Fruit fly (Drosophila melanogaster): ENCODE results near the gene CG3349.

The CG3349 gene

dm6 chr3L:14979332-14979731 lies at the start of gene CG3349:
CG3349 (plus strand) TSS chr3L:14979620.
- no peak for TF ChIP-seq noc (tag; optimal IDR thresholded peaks at IDR 0.05)

DNA sequence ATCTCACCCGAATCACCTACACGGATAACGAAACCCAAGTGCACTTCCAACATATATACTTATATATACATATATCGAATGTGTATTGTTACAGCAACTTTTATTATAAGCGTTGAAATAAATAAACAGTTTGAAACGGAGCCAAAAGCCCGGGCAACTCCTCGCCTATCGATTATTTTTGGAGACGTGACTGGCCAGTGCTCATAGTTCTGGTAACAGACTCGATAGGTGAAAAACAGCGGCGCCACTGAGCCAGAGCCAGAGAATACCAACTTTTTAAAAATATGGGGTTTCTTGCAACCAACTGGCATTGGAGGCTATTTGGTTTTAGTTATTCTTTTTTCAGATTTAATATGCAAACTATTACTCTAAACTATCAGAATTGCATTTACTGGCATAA lies 36.7 kb upstream of the CG3349 start:
- no peak for TF ChIP-seq noc (tag; optimal IDR thresholded peaks at IDR 0.05)

DNA sequence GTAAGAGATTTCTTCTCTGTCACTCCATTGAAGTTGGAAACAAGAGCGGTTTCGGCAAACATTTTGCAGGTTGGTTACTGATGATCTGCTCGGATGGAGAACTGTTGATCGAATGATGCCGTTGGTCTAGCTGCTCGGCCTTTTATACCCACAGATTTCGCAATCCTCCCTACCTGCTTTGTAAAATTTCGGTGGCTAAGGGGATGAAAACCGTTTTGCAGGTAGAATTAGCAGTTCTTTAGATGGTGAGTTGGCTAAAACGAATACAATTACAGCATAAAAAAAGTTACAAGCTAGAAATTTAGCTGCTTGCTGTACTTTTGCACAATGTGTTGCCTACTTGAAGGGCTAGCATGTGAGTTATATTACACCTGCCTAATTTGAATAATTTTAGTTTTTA lies 35.2 kb upstream of the CG3349 start, which contains the start of gene CG13465:
TSS of gene CG13465 (minus strand) at position 101 of the 400 bp plus-strand sequence.
- no peak for TF ChIP-seq noc (tag; optimal IDR thresholded peaks at IDR 0.05)

DNA sequence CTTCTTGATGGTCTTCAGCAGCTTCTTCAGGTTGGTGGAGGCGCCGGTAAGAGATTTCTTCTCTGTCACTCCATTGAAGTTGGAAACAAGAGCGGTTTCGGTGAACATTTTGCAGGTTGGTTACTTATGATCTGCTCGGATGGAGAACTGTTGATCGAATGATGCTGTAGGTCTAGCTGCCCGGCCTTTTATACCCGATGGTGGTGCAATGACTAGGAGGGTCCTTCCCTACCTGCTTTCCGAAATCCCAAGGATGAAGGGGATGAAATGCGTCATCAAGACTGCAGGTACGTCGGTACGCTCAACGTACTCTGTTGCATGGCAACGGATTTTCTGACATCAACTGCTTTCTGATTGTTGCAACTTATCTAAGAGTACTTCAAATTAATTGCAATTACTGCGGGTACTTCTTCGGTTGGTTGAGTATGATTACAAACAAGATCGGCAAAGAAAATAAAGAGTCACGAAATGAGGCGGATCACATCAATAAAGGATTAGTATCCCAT lies 33.4 kb upstream of the CG3349 start, which contains the start of gene BobA:
TSS of gene BobA (minus strand) at position 165 of the 506 bp plus-strand sequence.
- TF ChIP-seq noc (tag; optimal IDR thresholded peaks at IDR 0.05): no peak

DNA sequence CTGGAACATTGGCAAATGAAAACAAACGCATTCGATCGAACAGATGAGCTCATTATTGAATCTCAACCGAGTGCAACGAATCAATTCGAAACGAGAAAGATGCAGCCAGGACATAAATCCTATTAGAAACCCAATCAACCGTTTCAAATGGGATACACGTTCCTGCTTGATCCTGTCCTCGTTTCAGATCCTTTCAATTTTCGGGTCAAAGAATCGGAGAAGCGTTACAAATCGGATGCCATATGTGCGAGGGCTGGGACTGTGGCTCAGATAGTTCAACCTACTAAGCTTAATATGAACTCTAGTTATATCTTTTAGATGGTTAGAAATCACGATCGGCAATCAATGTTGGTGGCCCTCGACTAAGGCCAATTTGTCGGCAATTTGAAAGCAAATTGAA lies 29.5 kb upstream of the CG3349 start:
- TF ChIP-seq noc (tag; optimal IDR thresholded peaks at IDR 0.05): no peak

DNA sequence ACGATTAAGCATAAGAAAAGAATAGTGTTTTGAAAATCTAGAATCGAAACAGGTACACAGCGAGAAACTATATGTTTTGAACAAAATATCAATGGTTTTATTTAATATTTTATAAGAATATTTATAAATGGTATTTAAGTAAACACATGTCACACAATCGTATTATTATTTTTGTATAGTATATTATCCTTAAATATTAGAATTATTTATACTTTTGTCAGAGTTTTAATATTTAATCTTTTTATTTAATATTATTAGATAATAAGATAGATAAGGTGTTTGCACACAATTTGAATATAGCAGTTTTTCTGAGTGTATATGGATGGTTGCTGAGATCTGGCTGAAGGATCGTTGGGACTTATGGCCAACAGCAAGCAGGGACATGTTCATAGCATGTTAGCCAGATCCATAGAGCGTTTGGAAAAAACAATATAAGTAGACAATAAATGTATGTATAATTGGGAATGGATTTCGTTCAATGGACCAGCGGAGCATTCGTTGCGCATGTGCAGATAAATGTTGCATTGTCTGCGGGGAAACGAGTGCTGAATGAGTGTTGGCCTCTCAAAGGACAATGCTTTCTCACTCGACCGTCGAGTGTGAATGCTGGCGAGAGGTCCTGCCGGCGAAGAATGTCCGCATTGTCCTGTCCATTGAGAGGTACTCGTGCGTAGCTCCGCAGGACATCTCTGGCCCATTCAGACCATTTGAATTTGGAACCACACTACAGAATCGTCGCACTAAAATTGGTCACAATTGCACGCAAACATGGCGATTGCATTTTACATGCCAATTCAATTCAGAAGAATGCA lies 26.4 kb upstream of the CG3349 start:
- no peak for TF ChIP-seq noc (tag; optimal IDR thresholded peaks at IDR 0.05)

- no peak for TF ChIP-seq noc (tag; optimal IDR thresholded peaks at IDR 0.05)
Observed at dm6 chr3L:14956288-14957032, 23.0 kb upstream of the CG3349 start.

dm6 chr3L:14957033-14957328 lies 22.4 kb upstream of the CG3349 start:
- TF ChIP-seq noc (tag; optimal IDR thresholded peaks at IDR 0.05): no peak

dm6 chr3L:14958613-14959327 lies 20.6 kb upstream of the CG3349 start:
- no peak for TF ChIP-seq noc (tag; optimal IDR thresholded peaks at IDR 0.05)

DNA sequence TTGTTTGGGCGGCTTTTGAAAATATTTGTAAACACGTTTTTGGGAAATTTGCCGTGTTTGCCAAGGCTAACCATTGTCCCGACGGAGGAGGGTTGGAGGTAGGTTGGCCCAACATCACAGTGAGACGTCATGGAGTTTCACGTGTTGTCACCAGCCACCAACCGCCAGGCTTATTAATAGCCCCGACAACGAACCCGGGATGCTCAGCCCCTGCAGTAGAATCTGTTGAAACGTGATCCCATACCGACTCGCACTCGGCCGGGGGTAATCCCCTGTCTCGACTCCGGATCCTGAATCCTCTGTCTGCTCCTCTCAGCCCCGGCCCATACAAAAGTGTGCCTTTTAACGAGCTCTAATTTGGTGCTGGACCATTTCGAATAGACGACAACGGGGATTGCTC lies 18.9 kb upstream of the CG3349 start:
- TF ChIP-seq noc (tag; optimal IDR thresholded peaks at IDR 0.05): no peak

DNA sequence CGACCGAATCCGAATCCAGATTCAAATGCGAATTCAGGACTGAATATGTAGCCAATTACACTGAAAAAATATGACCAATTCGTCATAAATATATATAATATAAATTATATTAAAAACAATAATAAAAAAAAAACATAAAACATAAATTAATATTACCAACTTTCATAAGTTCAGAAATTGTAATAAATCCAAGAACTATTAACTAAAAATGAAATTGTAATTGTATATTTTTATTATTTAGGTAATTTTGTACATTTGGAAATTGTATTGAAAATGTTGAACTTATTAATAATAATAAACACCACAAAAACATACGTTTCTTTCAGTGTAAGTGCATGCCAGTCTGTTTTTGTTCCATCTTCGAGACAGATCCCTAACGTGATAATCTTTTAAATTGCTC lies 18.4 kb upstream of the CG3349 start:
- no peak for TF ChIP-seq noc (tag; optimal IDR thresholded peaks at IDR 0.05)

DNA sequence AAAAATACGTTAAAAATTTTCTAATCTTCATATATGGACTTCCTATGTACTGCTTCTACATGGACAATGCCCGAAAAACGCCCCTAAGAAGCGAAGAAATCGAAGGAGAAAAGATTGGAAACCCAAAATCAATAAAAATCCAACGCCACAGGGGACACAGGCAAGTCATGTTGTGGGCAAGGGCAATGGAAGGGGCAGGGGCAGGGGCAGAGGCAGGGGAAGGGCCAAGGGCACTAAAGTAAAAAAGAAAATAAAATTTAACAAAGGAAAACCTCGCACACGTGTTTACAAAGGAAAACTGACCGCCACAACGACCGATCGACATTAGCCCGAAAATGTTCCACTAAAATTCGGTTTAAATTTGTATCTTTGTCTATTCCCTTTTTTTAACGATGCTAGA lies 16.7 kb upstream of the CG3349 start:
- no peak for TF ChIP-seq noc (tag; optimal IDR thresholded peaks at IDR 0.05)

dm6 chr3L:14964862-14965261 lies 14.6 kb upstream of the CG3349 start:
- TF ChIP-seq noc (tag; optimal IDR thresholded peaks at IDR 0.05): no peak

DNA sequence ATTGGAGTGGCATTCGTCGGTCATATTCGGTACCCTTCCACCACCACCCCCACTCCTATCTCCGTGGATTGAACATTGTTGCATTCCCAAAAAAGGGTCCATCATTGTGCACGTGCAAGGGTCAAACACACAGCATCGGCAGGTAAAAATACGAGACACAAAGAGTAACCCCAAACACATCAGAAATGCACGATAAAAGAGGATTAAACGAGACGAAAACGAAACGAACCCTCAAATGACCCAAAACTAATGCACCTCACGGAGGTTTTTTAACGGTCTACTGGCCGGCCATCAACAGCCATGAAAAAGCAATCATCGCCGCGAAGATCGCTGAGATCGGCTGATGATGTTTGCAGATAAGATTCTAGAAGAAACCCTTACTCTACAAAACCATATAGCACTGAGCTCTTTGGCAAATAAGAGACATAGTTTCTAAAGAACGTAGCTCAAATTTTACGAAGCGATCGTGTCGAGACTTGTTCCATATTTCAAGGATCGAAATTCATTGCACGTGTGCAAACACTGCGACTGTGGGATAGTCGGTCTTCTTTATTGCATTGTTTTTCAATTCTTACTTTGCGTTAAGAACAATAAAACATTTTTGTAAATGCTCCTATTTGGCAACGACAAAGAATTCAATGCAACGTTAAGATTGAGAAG lies 13.1 kb upstream of the CG3349 start:
- TF ChIP-seq noc (tag; optimal IDR thresholded peaks at IDR 0.05): no peak

DNA sequence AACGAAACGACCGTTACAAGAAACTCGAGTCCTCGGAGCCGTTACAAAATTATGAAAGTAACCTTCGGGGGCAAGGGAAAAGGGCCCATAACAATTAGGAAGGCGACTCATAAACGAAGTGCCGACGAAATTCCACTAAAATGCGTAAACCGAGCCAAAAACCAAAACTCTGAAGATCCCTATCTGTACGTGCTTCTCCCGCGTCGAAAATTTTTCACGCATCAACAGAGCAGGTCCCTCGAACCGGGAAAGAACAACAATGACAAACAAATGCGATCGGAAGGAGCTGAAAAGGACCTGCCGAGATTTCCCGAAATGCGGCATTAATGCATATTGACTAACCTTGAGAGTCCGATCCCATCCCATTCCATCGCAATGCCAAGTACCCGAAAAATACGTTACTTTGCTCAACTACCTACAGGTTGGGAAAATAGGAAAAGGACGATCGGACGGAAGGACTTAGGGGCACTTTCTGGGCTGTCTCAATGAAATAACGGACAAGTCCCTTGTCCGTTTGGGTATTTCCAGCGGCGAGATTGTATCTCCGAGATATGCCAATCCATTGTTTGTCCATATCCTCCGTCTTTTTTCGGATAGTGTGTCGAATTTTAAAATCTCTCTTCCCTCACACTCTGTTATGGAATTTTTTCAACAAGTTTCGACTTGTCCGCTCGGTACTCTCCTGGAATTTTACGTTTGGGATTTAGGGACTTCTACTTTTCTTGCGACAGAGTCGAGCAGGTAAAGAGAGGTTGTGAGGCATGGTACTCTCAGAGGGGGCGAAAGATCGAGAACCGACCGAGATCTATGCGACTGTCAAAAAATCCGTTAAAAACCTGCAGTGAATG lies 11.5 kb upstream of the CG3349 start:
- no peak for TF ChIP-seq noc (tag; optimal IDR thresholded peaks at IDR 0.05)
